Fruit fly (Drosophila melanogaster) whole organism, embryonic: ENCODE data around the gene CG1233.
A peak's percentile ranks its signal among the peaks of the same experiment; 100 is the strongest.

ENCODE experiments used
- CG10979 ChIP-seq: fragments of 200-800 bp; sonication (Bioruptor generic); optimal IDR thresholded peaks from 2 replicates; lab custom pipeline; 2018; ENCODE audit warnings: missing biosample characterization, mild to moderate bottlenecking, missing genetic modification characterization, moderate library complexity
- CG11398 ChIP-seq: fragments of 200-800 bp; sonication (Bioruptor generic); optimal IDR thresholded peaks from 2 replicates; lab custom pipeline; 2016; ENCODE audit warnings: missing biosample characterization, missing genetic modification characterization
- CG12659 ChIP-seq: fragments of 200-800 bp; sonication (Bioruptor generic); optimal IDR thresholded peaks from 3 replicates; lab custom pipeline; 2017; ENCODE audit warnings: mild to moderate bottlenecking, missing biosample characterization, missing genetic modification reagents, missing genetic modification characterization
- CG12744 ChIP-seq: fragments of 200-800 bp; sonication (Bioruptor generic); optimal IDR thresholded peaks from 2 replicates; lab custom pipeline; 2016; ENCODE audit warnings: missing biosample characterization, missing genetic modification characterization
- CG13624 ChIP-seq: fragments of 200-800 bp; sonication (Bioruptor generic); optimal IDR thresholded peaks from 2 replicates; lab custom pipeline; 2016; ENCODE audit warnings: missing biosample characterization, missing genetic modification characterization
- CG13775 ChIP-seq: fragments of 200-800 bp; sonication (Bioruptor generic); optimal IDR thresholded peaks from 3 replicates; lab custom pipeline; 2017; ENCODE audit warnings: missing biosample characterization, mild to moderate bottlenecking, missing genetic modification characterization
- CG14050 ChIP-seq: fragments of 200-800 bp; sonication (Bioruptor generic); IDR thresholded peaks from 3 replicates; pipeline ENCODE4 v1.3.6; 2022; ENCODE audit warnings: missing biosample characterization, missing genetic modification characterization
- CG14441 ChIP-seq: fragments of 200-800 bp; sonication (Bioruptor generic); IDR thresholded peaks from 2 replicates; pipeline ENCODE4 v1.3.6; 2022; ENCODE audit warnings: missing biosample characterization, missing genetic modification characterization
- CG15011 ChIP-seq: fragments of 200-800 bp; sonication (Bioruptor generic); optimal IDR thresholded peaks from 3 replicates; lab custom pipeline; 2018; ENCODE audit warnings: missing biosample characterization, mild to moderate bottlenecking, missing genetic modification characterization
- CG17186 ChIP-seq: fragments of 200-800 bp; sonication (Bioruptor generic); optimal IDR thresholded peaks from 3 replicates; lab custom pipeline; 2017; ENCODE audit warnings: missing biosample characterization, missing genetic modification reagents, missing genetic modification characterization
- CG1792 ChIP-seq: fragments of 200-800 bp; sonication (Bioruptor generic); optimal IDR thresholded peaks from 2 replicates; lab custom pipeline; 2016; ENCODE audit warnings: missing biosample characterization, missing genetic modification characterization
- CG18764 ChIP-seq: fragments of 200-800 bp; sonication (Bioruptor generic); optimal IDR thresholded peaks from 3 replicates; lab custom pipeline; 2016; ENCODE audit warnings: missing biosample characterization, missing genetic modification characterization
- CG33213 ChIP-seq: fragments of 200-800 bp; sonication (Bioruptor generic); optimal IDR thresholded peaks from 3 replicates; lab custom pipeline; 2016; ENCODE audit warnings: missing biosample characterization, missing genetic modification characterization
- CG6791 ChIP-seq: fragments of 200-800 bp; sonication (Bioruptor generic); IDR thresholded peaks from 3 replicates; pipeline ENCODE4 v1.3.6; 2022; ENCODE audit warnings: missing biosample characterization, missing genetic modification characterization; ENCODE audit not compliant: partially characterized antibody
- CG9609 ChIP-seq: fragments of 200-800 bp; sonication (Bioruptor generic); optimal IDR thresholded peaks from 3 replicates; lab custom pipeline; 2016; ENCODE audit warnings: missing biosample characterization, missing genetic modification characterization
- CG9932 ChIP-seq: fragments of 200-800 bp; sonication (Bioruptor generic); IDR thresholded peaks from 2 replicates; pipeline ENCODE4 v1.3.6; 2022; ENCODE audit warnings: missing biosample characterization, missing genetic modification characterization
- CoRest ChIP-seq: fragments of 200-800 bp; sonication (Bioruptor generic); optimal IDR thresholded peaks from 3 replicates; lab custom pipeline; 2018; ENCODE audit warnings: missing biosample characterization, mild to moderate bottlenecking, missing genetic modification characterization, moderate library complexity
- Dad ChIP-seq: fragments of 200-800 bp; sonication (Bioruptor generic); optimal IDR thresholded peaks from 3 replicates; lab custom pipeline; 2016; ENCODE audit warnings: missing biosample characterization, missing genetic modification characterization
- E2f2 ChIP-seq: fragments of 200-800 bp; sonication (Bioruptor generic); IDR thresholded peaks from 2 replicates; pipeline ENCODE4 v1.3.6; 2022; ENCODE audit warnings: missing biosample characterization, missing genetic modification characterization
- Ets65A ChIP-seq: fragments of 200-800 bp; sonication (Bioruptor generic); peaks from one replicate; lab custom pipeline; 2016; ENCODE audit warnings: missing biosample characterization, missing genetic modification characterization
- Ets97D ChIP-seq: fragments of 200-800 bp; sonication (Bioruptor generic); optimal IDR thresholded peaks from 3 replicates; lab custom pipeline; 2016; ENCODE audit warnings: missing biosample characterization, missing genetic modification characterization
- Fer2 ChIP-seq: fragments of 200-800 bp; sonication (Bioruptor generic); optimal IDR thresholded peaks from 2 replicates; lab custom pipeline; 2018; ENCODE audit warnings: missing biosample characterization, mild to moderate bottlenecking, missing genetic modification characterization, moderate library complexity
- GATAe ChIP-seq: fragments of 200-800 bp; sonication (Bioruptor generic); conservative IDR thresholded peaks from 2 replicates; pipeline ENCODE4 v1.3.6; 2022; ENCODE audit warnings: missing biosample characterization, missing genetic modification characterization
- HLH54F ChIP-seq: fragments of 200-800 bp; sonication (Bioruptor generic); optimal IDR thresholded peaks from 3 replicates; lab custom pipeline; 2016; ENCODE audit warnings: missing biosample characterization, missing genetic modification characterization
- HmgZ ChIP-seq: fragments of 200-800 bp; sonication (Bioruptor generic); optimal IDR thresholded peaks from 2 replicates; lab custom pipeline; 2018; ENCODE audit warnings: missing biosample characterization, mild to moderate bottlenecking, missing genetic modification characterization
- MBD-R2 ChIP-seq: fragments of 200-800 bp; sonication (Bioruptor generic); IDR thresholded peaks from 2 replicates; pipeline ENCODE4 v1.3.6; 2022; ENCODE audit warnings: missing biosample characterization, missing genetic modification characterization
- Mes4 ChIP-seq: fragments of 200-800 bp; sonication (Bioruptor generic); optimal IDR thresholded peaks from 2 replicates; lab custom pipeline; 2016; ENCODE audit warnings: missing biosample characterization, missing genetic modification characterization
- NK7.1 ChIP-seq: fragments of 200-800 bp; sonication (Bioruptor generic); optimal IDR thresholded peaks from 3 replicates; lab custom pipeline; 2016; ENCODE audit warnings: missing biosample characterization, missing genetic modification characterization
- Nf-YB ChIP-seq: fragments of 200-800 bp; sonication (Bioruptor generic); optimal IDR thresholded peaks from 3 replicates; lab custom pipeline; 2019; ENCODE audit warnings: missing biosample characterization, mild to moderate bottlenecking, missing genetic modification characterization, moderate library complexity
- Rfx ChIP-seq: fragments of 200-800 bp; sonication (Bioruptor generic); IDR thresholded peaks from 2 replicates; pipeline ENCODE4 v1.3.6; 2022; ENCODE audit warnings: missing biosample characterization, missing genetic modification characterization
- Scr ChIP-seq: fragments of 200-800 bp; sonication (Bioruptor generic); IDR thresholded peaks from 2 replicates; pipeline ENCODE4 v1.3.6; 2022; ENCODE audit warnings: missing biosample characterization, missing genetic modification characterization; ENCODE audit not compliant: partially characterized antibody
- Sry-δ ChIP-seq: fragments of 200-800 bp; sonication (Bioruptor generic); optimal IDR thresholded peaks from 2 replicates; lab custom pipeline; 2016; ENCODE audit warnings: missing biosample characterization, missing genetic modification characterization
- Ssrp ChIP-seq: fragments of 200-800 bp; sonication (Bioruptor generic); optimal IDR thresholded peaks from 2 replicates; lab custom pipeline; 2018; ENCODE audit warnings: missing biosample characterization, mild to moderate bottlenecking, missing genetic modification characterization, moderate library complexity
- Xbp1 ChIP-seq: fragments of 200-800 bp; sonication (Bioruptor generic); optimal IDR thresholded peaks from 3 replicates; lab custom pipeline; 2016; ENCODE audit warnings: missing biosample characterization, mild to moderate bottlenecking, missing genetic modification characterization
- abd-A ChIP-seq: fragments of 200-800 bp; sonication (Bioruptor generic); optimal IDR thresholded peaks from 3 replicates; lab custom pipeline; 2019; ENCODE audit warnings: missing biosample characterization, mild to moderate bottlenecking, missing genetic modification characterization, moderate library complexity
- ap ChIP-seq: fragments of 200-800 bp; sonication (Bioruptor generic); IDR thresholded peaks from 2 replicates; pipeline ENCODE4 v1.3.6; 2022; ENCODE audit warnings: missing biosample characterization, missing genetic modification characterization
- az2 ChIP-seq: fragments of 200-800 bp; sonication (Bioruptor generic); optimal IDR thresholded peaks from 3 replicates; lab custom pipeline; 2016; ENCODE audit warnings: missing biosample characterization, missing genetic modification characterization
- bab2 ChIP-seq: fragments of 200-800 bp; sonication (Bioruptor generic); optimal IDR thresholded peaks from 2 replicates; lab custom pipeline; 2016; ENCODE audit warnings: missing biosample characterization, missing genetic modification characterization
- dysf ChIP-seq: fragments of 200-800 bp; sonication (Bioruptor generic); IDR thresholded peaks from 3 replicates; pipeline ENCODE4 v1.3.6; 2022; ENCODE audit warnings: missing biosample characterization, missing genetic modification characterization
- en ChIP-seq: fragments of 200-800 bp; sonication (Bioruptor generic); optimal IDR thresholded peaks from 2 replicates; lab custom pipeline; 2016; ENCODE audit warnings: missing biosample characterization, missing genetic modification characterization
- ftz-f1 ChIP-seq: fragments of 200-800 bp; sonication (Bioruptor generic); optimal IDR thresholded peaks from 2 replicates; lab custom pipeline; 2016; ENCODE audit warnings: missing biosample characterization, missing genetic modification characterization
- hbn ChIP-seq: fragments of 200-800 bp; sonication (Bioruptor generic); IDR thresholded peaks from 2 replicates; pipeline ENCODE4 v1.3.6; 2022; ENCODE audit warnings: missing biosample characterization, missing genetic modification characterization; ENCODE audit not compliant: partially characterized antibody
- lilli ChIP-seq: fragments of 200-800 bp; sonication (Bioruptor generic); optimal IDR thresholded peaks from 3 replicates; lab custom pipeline; 2016; ENCODE audit warnings: missing biosample characterization, missing genetic modification characterization
- maf-S ChIP-seq: fragments of 200-800 bp; sonication (Bioruptor generic); optimal IDR thresholded peaks from 2 replicates; lab custom pipeline; 2016; ENCODE audit warnings: missing biosample characterization, missing genetic modification characterization
- nom ChIP-seq: fragments of 200-800 bp; sonication (Bioruptor generic); optimal IDR thresholded peaks from 2 replicates; lab custom pipeline; 2017; ENCODE audit warnings: missing biosample characterization, missing genetic modification characterization, mild to moderate bottlenecking, moderate library complexity, missing genetic modification reagents
- otp ChIP-seq: fragments of 200-800 bp; sonication (Bioruptor generic); IDR thresholded peaks from 3 replicates; pipeline ENCODE4, ENCODE4 v1.3.6; 2022; ENCODE audit warnings: missing biosample characterization, missing genetic modification characterization
- pzg ChIP-seq: fragments of 200-800 bp; sonication (Bioruptor generic); optimal IDR thresholded peaks from 3 replicates; lab custom pipeline; 2018; ENCODE audit warnings: missing biosample characterization, mild to moderate bottlenecking, missing genetic modification characterization, moderate library complexity
- sqz ChIP-seq: fragments of 200-800 bp; sonication (Bioruptor generic); optimal IDR thresholded peaks from 3 replicates; lab custom pipeline; 2018; ENCODE audit warnings: missing biosample characterization, mild to moderate bottlenecking, missing genetic modification characterization
- trem ChIP-seq: fragments of 200-800 bp; optimal IDR thresholded peaks from 3 replicates; lab custom pipeline; 2019; ENCODE audit warnings: missing biosample characterization, mild to moderate bottlenecking, missing genetic modification characterization, moderate library complexity
- unpg ChIP-seq: fragments of 200-800 bp; sonication (Bioruptor generic); optimal IDR thresholded peaks from 3 replicates; lab custom pipeline; 2018; ENCODE audit warnings: missing biosample characterization, mild to moderate bottlenecking, missing genetic modification characterization, moderate library complexity
- zen ChIP-seq: fragments of 200-800 bp; sonication (Bioruptor generic); optimal IDR thresholded peaks from 3 replicates; lab custom pipeline; 2018; ENCODE audit warnings: missing biosample characterization, mild to moderate bottlenecking, missing genetic modification characterization, moderate library complexity

The CG1233 gene

dm6 chr3L:361201-361600 lies at the start of gene CG1233, which contains the start of gene Cdc5 (continued):
- TF ChIP-seq HLH54F (GFP tag; lab: Kevin White, UChicago) (peak; percentile 46), Ets65A (peak; percentile 79), CG13775 (GFP tag; lab: Kevin White, UChicago) (peak; percentile 64), Nf-YB (GFP tag; lab: Kevin White, UChicago) (peak; percentile 24), ftz-f1 (GFP tag; lab: Kevin White, UChicago) (peak; percentile 40), Dad (GFP tag; lab: Kevin White, UChicago) (peak; percentile 3), Fer2 (tag; lab: Kevin White, UChicago) (no peak), CG33213 (GFP tag; lab: Kevin White, UChicago) (peak; percentile 27), CG14441 (GFP tag; lab: Robert Waterston, UW) (peak; percentile 38; the same call in 1 of the 2 replicates), CG15011 (GFP tag; lab: Kevin White, UChicago) (no peak), trem (peak; percentile 87), HmgZ (peak; percentile 54), otp (no peak), Scr (peak; percentile 60), sqz (peak; percentile 93), Ssrp (peak; percentile 12), en (no peak), pzg (GFP tag; lab: Kevin White, UChicago) (peak; percentile 85), CG14050 (GFP tag; lab: Robert Waterston, UW) (no peak; the same call in 2 of the 3 replicates), CG11398 (no peak), Ets97D (peak; percentile 75), GATAe (GFP tag; lab: Robert Waterston, UW) (peak; percentile 37; the same call in 1 of the 2 replicates), E2f2 (GFP tag; lab: Robert Waterston, UW) (peak; percentile 19; the same call in 1 of the 2 replicates), CG12659 (GFP tag; lab: Kevin White, UChicago) (peak; percentile 75), CG18764 (peak; percentile 100), CG6791 (GFP tag; lab: Robert Waterston, UW) (peak; percentile 45; the same call in 1 of the 3 replicates), hbn (GFP tag; lab: Robert Waterston, UW) (peak; percentile 53; the same call in 1 of the 2 replicates), az2 (no peak), Xbp1 (GFP tag; lab: Kevin White, UChicago) (peak; percentile 55), MBD-R2 (GFP tag; lab: Robert Waterston, UW) (peak; percentile 96), Rfx (GFP tag; lab: Robert Waterston, UW) (peak; percentile 70), CG17186 (GFP tag; lab: Kevin White, UChicago) (peak; percentile 32), nom (GFP tag; lab: Kevin White, UChicago) (no peak), dysf (GFP tag; lab: Robert Waterston, UW) (0 out of 3 replicates have a peak, but pooled peaks have one; percentile 44), CG1792 (GFP tag; lab: Kevin White, UChicago) (peak; percentile 81), ap (no peak), lilli (GFP tag; lab: Kevin White, UChicago) (peak; percentile 62), abd-A (tag; lab: Kevin White, UChicago) (no peak), bab2 (GFP tag; lab: Kevin White, UChicago) (peak; percentile 56), zen (tag; lab: Kevin White, UChicago) (peak; percentile 61), CG9932 (GFP tag; lab: Robert Waterston, UW) (peak; percentile 55), maf-S (GFP tag; lab: Kevin White, UChicago) (peak; percentile 8), Mes4 (peak; percentile 31), CG9609 (GFP tag; lab: Kevin White, UChicago) (peak; percentile 31), NK7.1 (GFP tag; lab: Kevin White, UChicago) (no peak), unpg (GFP tag; lab: Kevin White, UChicago) (no peak), CG10979 (tag; lab: Kevin White, UChicago) (peak; percentile 69), CoRest (peak; percentile 30), CG13624 (GFP tag; lab: Kevin White, UChicago) (peak; percentile 60), CG12744 (GFP tag; lab: Kevin White, UChicago) (peak; percentile 34), Sry-δ (GFP tag; lab: Kevin White, UChicago) (peak; percentile 81)
